Worm (Caenorhabditis elegans): ENCODE data around the gene sas-4.

Gene sas-4

ce11 chrIII:8307356-8307755, 11.0 kb downstream of the sas-4 start, which contains the start of the genes F10E9.7 and F10E9.5:
Gene F10E9.7, minus strand, starts transcription at chrIII:8307441.
Gene F10E9.5, plus strand, starts transcription at chrIII:8307592.
- TF ChIP-seq scrt-1 (GFP tag; IDR thresholded peaks at IDR 0.05): no peak
- peak; percentile 75 for TF ChIP-seq pes-1 (GFP tag; IDR thresholded peaks at IDR 0.05)
- peak; percentile 93 for TF ChIP-seq tbx-37 (GFP tag; conservative IDR thresholded peaks at IDR 0.05)

- TF ChIP-seq hnd-1 (tag; optimal IDR thresholded peaks at IDR 0.05): no peak
- TF ChIP-seq B0310.2 (tag; optimal IDR thresholded peaks at IDR 0.05): no peak
- TF ChIP-seq hmbx-1 (tag; optimal IDR thresholded peaks at IDR 0.05): no peak
- TF ChIP-seq tra-4 (tag; optimal IDR thresholded peaks at IDR 0.05): no peak
- no peak for TF ChIP-seq sea-1 (GFP tag; conservative IDR thresholded peaks at IDR 0.05)
- TF ChIP-seq ceh-36 (tag; optimal IDR thresholded peaks at IDR 0.05): no peak
- TF ChIP-seq tbx-11 (GFP tag; IDR thresholded peaks at IDR 0.05): no peak
Measured at ce11 chrIII:8305816-8306215, 12.6 kb downstream of the sas-4 start.

ce11 chrIII:8305304-8305703, 13.1 kb downstream of the sas-4 start:
- no peak for TF ChIP-seq B0310.2 (tag; optimal IDR thresholded peaks at IDR 0.05)
- TF ChIP-seq hnd-1 (tag; optimal IDR thresholded peaks at IDR 0.05): no peak
- TF ChIP-seq ets-7 (tag; optimal IDR thresholded peaks at IDR 0.05): no peak
- TF ChIP-seq hmbx-1 (tag; optimal IDR thresholded peaks at IDR 0.05): no peak
- no peak for TF ChIP-seq F13C5.2 (tag; optimal IDR thresholded peaks at IDR 0.05)
- no peak for TF ChIP-seq tbx-37 (GFP tag; conservative IDR thresholded peaks at IDR 0.05)
- TF ChIP-seq sea-1 (GFP tag; conservative IDR thresholded peaks at IDR 0.05): no peak
- TF ChIP-seq ceh-36 (tag; optimal IDR thresholded peaks at IDR 0.05): no peak
- TF ChIP-seq ama-1 (optimal IDR thresholded peaks at IDR 0.05): no peak
- no peak for TF ChIP-seq flt-1 (GFP tag; IDR thresholded peaks at IDR 0.05)
- no peak for TF ChIP-seq hmg-4 (GFP tag; optimal IDR thresholded peaks at IDR 0.05)
- TF ChIP-seq ceh-13 (GFP tag; optimal IDR thresholded peaks at IDR 0.05): no peak

ce11 chrIII:8303440-8303839, 14.9 kb downstream of the sas-4 start:
- no peak for TF ChIP-seq hmg-4 (GFP tag; optimal IDR thresholded peaks at IDR 0.05)
- no peak for TF ChIP-seq ceh-13 (GFP tag; optimal IDR thresholded peaks at IDR 0.05)
- TF ChIP-seq pes-1 (GFP tag; IDR thresholded peaks at IDR 0.05): no peak
- no peak for TF ChIP-seq F13C5.2 (tag; optimal IDR thresholded peaks at IDR 0.05)
- TF ChIP-seq sea-1 (GFP tag; conservative IDR thresholded peaks at IDR 0.05): no peak
- no peak for TF ChIP-seq hnd-1 (tag; optimal IDR thresholded peaks at IDR 0.05)
- no peak for TF ChIP-seq hmbx-1 (tag; optimal IDR thresholded peaks at IDR 0.05)

- no peak for TF ChIP-seq aly-1 (tag; optimal IDR thresholded peaks at IDR 0.05)
- TF ChIP-seq ceh-36 (tag; optimal IDR thresholded peaks at IDR 0.05): no peak
- no peak for TF ChIP-seq tbx-11 (GFP tag; IDR thresholded peaks at IDR 0.05)
- no peak for TF ChIP-seq hnd-1 (tag; optimal IDR thresholded peaks at IDR 0.05)
- TF ChIP-seq tra-4 (tag; optimal IDR thresholded peaks at IDR 0.05): no peak
- TF ChIP-seq sea-1 (GFP tag; conservative IDR thresholded peaks at IDR 0.05): no peak
- no peak for TF ChIP-seq hmbx-1 (tag; optimal IDR thresholded peaks at IDR 0.05)
- TF ChIP-seq flt-1 (GFP tag; IDR thresholded peaks at IDR 0.05): no peak
- no peak for TF ChIP-seq hmg-4 (GFP tag; optimal IDR thresholded peaks at IDR 0.05)
- TF ChIP-seq F13C5.2 (tag; optimal IDR thresholded peaks at IDR 0.05): no peak
- TF ChIP-seq B0310.2 (tag; optimal IDR thresholded peaks at IDR 0.05): no peak
- TF ChIP-seq pes-1 (GFP tag; IDR thresholded peaks at IDR 0.05): no peak
- no peak for TF ChIP-seq ceh-13 (GFP tag; optimal IDR thresholded peaks at IDR 0.05)
- no peak for TF ChIP-seq scrt-1 (GFP tag; IDR thresholded peaks at IDR 0.05)
- TF ChIP-seq ets-7 (tag; optimal IDR thresholded peaks at IDR 0.05): no peak
- no peak for TF ChIP-seq tbx-37 (GFP tag; conservative IDR thresholded peaks at IDR 0.05)
- TF ChIP-seq ama-1 (optimal IDR thresholded peaks at IDR 0.05): no peak
Measured at ce11 chrIII:8300860-8301396, 17.5 kb downstream of the sas-4 start.

ce11 chrIII:8299734-8300133, 18.7 kb downstream of the sas-4 start:
- no peak for TF ChIP-seq sea-1 (GFP tag; conservative IDR thresholded peaks at IDR 0.05)
- no peak for TF ChIP-seq tbx-37 (GFP tag; conservative IDR thresholded peaks at IDR 0.05)
- TF ChIP-seq ets-7 (tag; optimal IDR thresholded peaks at IDR 0.05): no peak
- TF ChIP-seq ceh-13 (GFP tag; optimal IDR thresholded peaks at IDR 0.05): no peak
- TF ChIP-seq tra-4 (tag; optimal IDR thresholded peaks at IDR 0.05): no peak
- no peak for TF ChIP-seq tbx-11 (GFP tag; IDR thresholded peaks at IDR 0.05)
- TF ChIP-seq scrt-1 (GFP tag; IDR thresholded peaks at IDR 0.05): no peak

ce11 chrIII:8299078-8299587, 19.3 kb downstream of the sas-4 start:
- no peak for TF ChIP-seq tbx-11 (GFP tag; IDR thresholded peaks at IDR 0.05)
- TF ChIP-seq tra-4 (tag; optimal IDR thresholded peaks at IDR 0.05): no peak
- no peak for TF ChIP-seq flt-1 (GFP tag; IDR thresholded peaks at IDR 0.05)
- no peak for TF ChIP-seq pes-1 (GFP tag; IDR thresholded peaks at IDR 0.05)

ce11 chrIII:8298216-8298920, 20.0 kb downstream of the sas-4 start:
- TF ChIP-seq scrt-1 (GFP tag; IDR thresholded peaks at IDR 0.05): no peak
- peak; percentile 30 for TF ChIP-seq hmg-4 (GFP tag; optimal IDR thresholded peaks at IDR 0.05)
- no peak for TF ChIP-seq hnd-1 (tag; optimal IDR thresholded peaks at IDR 0.05)
- TF ChIP-seq B0310.2 (tag; optimal IDR thresholded peaks at IDR 0.05): no peak
- peak; percentile 95 for TF ChIP-seq ets-7 (tag; optimal IDR thresholded peaks at IDR 0.05)
- peak; percentile 38; the same call in 1 of the 2 replicates for TF ChIP-seq pes-1 (GFP tag; IDR thresholded peaks at IDR 0.05)
- TF ChIP-seq tbx-11 (GFP tag; IDR thresholded peaks at IDR 0.05): no peak
- TF ChIP-seq hmbx-1 (tag; optimal IDR thresholded peaks at IDR 0.05): no peak
- no peak for TF ChIP-seq sea-1 (GFP tag; conservative IDR thresholded peaks at IDR 0.05)
- TF ChIP-seq F13C5.2 (tag; optimal IDR thresholded peaks at IDR 0.05): no peak
- no peak for TF ChIP-seq tbx-37 (GFP tag; conservative IDR thresholded peaks at IDR 0.05)
- TF ChIP-seq tra-4 (tag; optimal IDR thresholded peaks at IDR 0.05): no peak
- TF ChIP-seq ama-1 (optimal IDR thresholded peaks at IDR 0.05): no peak
- TF ChIP-seq flt-1 (GFP tag; IDR thresholded peaks at IDR 0.05): no peak
- no peak for TF ChIP-seq ceh-36 (tag; optimal IDR thresholded peaks at IDR 0.05)
